ENCODE assay signal across 2 fruit fly cellular contexts in the genomic region with DNA sequence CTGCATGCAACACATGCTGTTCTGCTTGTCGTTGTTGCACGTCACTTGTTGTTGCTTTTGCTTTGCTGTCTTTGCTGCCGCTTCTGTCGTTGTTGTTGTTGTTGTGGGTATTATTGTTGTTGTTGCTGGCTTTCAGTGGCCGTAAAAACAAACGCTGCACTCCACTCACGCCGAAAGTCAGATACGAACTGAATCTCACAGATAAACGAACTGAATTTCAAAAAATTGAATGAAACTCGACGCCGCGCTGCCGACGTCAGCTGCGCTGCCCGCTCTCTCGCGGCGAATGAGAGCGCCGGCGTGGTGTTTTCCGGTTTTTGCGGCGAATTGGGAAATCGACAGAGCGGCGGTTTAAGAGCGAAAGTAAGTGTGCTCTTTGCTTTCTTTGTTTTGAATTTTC.
TF ChIP-seq lines count a peak whose summit lies in the region.

TSS of gene bab2 (minus strand) at position 192 of the 400 bp plus-strand sequence.

TF ChIP-seq in whole organism, embryonic, 481 proteins besides CTCF, POLR2A, EP300 and RAD21 (continued from another document and continues in another):
- TF ChIP-seq zf30C (GFP tag; optimal IDR thresholded peaks at IDR 0.05; lab: Kevin White, UChicago), result peak; percentile 5
- no peak for TF ChIP-seq ara (GFP tag; IDR thresholded peaks at IDR 0.05; lab: Robert Waterston, UW)
- TF ChIP-seq Dll (GFP tag; IDR thresholded peaks at IDR 0.05; lab: Robert Waterston, UW; ENCODE audit: partially characterized antibody), result 0 out of 4 replicates have a peak, but pooled peaks have one; percentile 39
- no peak for TF ChIP-seq CG15696 (tag; optimal IDR thresholded peaks at IDR 0.05; lab: Kevin White, UChicago)
- TF ChIP-seq CG12155 (GFP tag; optimal IDR thresholded peaks at IDR 0.05; lab: Kevin White, UChicago), result no peak
- TF ChIP-seq Stat92E (GFP tag; optimal IDR thresholded peaks at IDR 0.05; lab: Kevin White, UChicago), result peak in 1 of 3 experiments; percentile 76
- TF ChIP-seq Dip2 (GFP tag; IDR thresholded peaks at IDR 0.05; lab: Robert Waterston, UW), result no peak
- TF ChIP-seq CrebB (tag; optimal IDR thresholded peaks at IDR 0.05; lab: Kevin White, UChicago), result peak; percentile 29
- TF ChIP-seq br (optimal IDR thresholded peaks at IDR 0.05; lab: Kevin White, UChicago), result no peak
- TF ChIP-seq CG10959 (GFP tag; IDR thresholded peaks at IDR 0.05; lab: Robert Waterston, UW), result no peak
- no peak for TF ChIP-seq Ravus (GFP tag; IDR thresholded peaks at IDR 0.05; lab: Robert Waterston, UW)
- TF ChIP-seq Deaf1 (tag; optimal IDR thresholded peaks at IDR 0.05; lab: Kevin White, UChicago), result peak; percentile 93
- no peak for TF ChIP-seq CG5245 (GFP tag; optimal IDR thresholded peaks at IDR 0.05; lab: Kevin White, UChicago)
- TF ChIP-seq CG12071 (GFP tag; optimal IDR thresholded peaks at IDR 0.05; lab: Kevin White, UChicago), result peak; percentile 37
- peak; percentile 67 for TF ChIP-seq vvl (GFP tag; IDR thresholded peaks at IDR 0.05; lab: Robert Waterston, UW)
- no peak for TF ChIP-seq schlank (tag; optimal IDR thresholded peaks at IDR 0.05; lab: Kevin White, UChicago)
- TF ChIP-seq MBD-R2 (GFP tag; IDR thresholded peaks at IDR 0.05; lab: Robert Waterston, UW), result no peak
- TF ChIP-seq CG1603 (tag; optimal IDR thresholded peaks at IDR 0.05; lab: Kevin White, UChicago), result peak; percentile 16
- no peak for TF ChIP-seq CG9609 (GFP tag; optimal IDR thresholded peaks at IDR 0.05; lab: Kevin White, UChicago)
- peak; percentile 12 for TF ChIP-seq lilli (GFP tag; optimal IDR thresholded peaks at IDR 0.05; lab: Kevin White, UChicago)
- no peak for TF ChIP-seq CkIIα-i1 (GFP tag; IDR thresholded peaks at IDR 0.05; lab: Robert Waterston, UW)
- no peak for TF ChIP-seq pan (optimal IDR thresholded peaks at IDR 0.05; lab: Kevin White, UChicago)
- peak in 1 of 2 experiments; percentile 11 for TF ChIP-seq pan (GFP tag; optimal IDR thresholded peaks at IDR 0.05 in 1 of 2, IDR thresholded peaks at IDR 0.05 in 1 of 2)
- TF ChIP-seq CG17328 (GFP tag; IDR thresholded peaks at IDR 0.05; lab: Robert Waterston, UW), result peak; percentile 31; the same call in 1 of the 2 replicates
- peak; percentile 29; the same call in 1 of the 2 replicates for TF ChIP-seq ato (GFP tag; IDR thresholded peaks at IDR 0.05; lab: Robert Waterston, UW; ENCODE audit: partially characterized antibody)
- TF ChIP-seq Ets97D (GFP tag; optimal IDR thresholded peaks at IDR 0.05; lab: Kevin White, UChicago), result no peak
- TF ChIP-seq CG2875 (GFP tag; optimal IDR thresholded peaks at IDR 0.05; lab: Kevin White, UChicago), result no peak
- TF ChIP-seq Bgb (GFP tag; IDR thresholded peaks at IDR 0.05; lab: Robert Waterston, UW; ENCODE audit: partially characterized antibody), result peak; percentile 56
- TF ChIP-seq CG7963 (GFP tag; IDR thresholded peaks at IDR 0.05; lab: Robert Waterston, UW; ENCODE audit: partially characterized antibody), result peak; percentile 11; the same call in 1 of the 3 replicates
- TF ChIP-seq Bdp1 (GFP tag; optimal IDR thresholded peaks at IDR 0.05; lab: Kevin White, UChicago), result no peak
- TF ChIP-seq Optix (GFP tag; IDR thresholded peaks at IDR 0.05; lab: Robert Waterston, UW), result peak; percentile 8; the same call in 1 of the 3 replicates
- TF ChIP-seq CG14014 (GFP tag; IDR thresholded peaks at IDR 0.05; lab: Robert Waterston, UW), result peak; percentile 27; the same call in 1 of the 2 replicates
- no peak for TF ChIP-seq ken (GFP tag; IDR thresholded peaks at IDR 0.05; lab: Robert Waterston, UW)
- no peak for TF ChIP-seq CG2120 (GFP tag; optimal IDR thresholded peaks at IDR 0.05; lab: Kevin White, UChicago)
- no peak for TF ChIP-seq kay (GFP tag; optimal IDR thresholded peaks at IDR 0.05; lab: Kevin White, UChicago)
- TF ChIP-seq Hand (GFP tag; optimal IDR thresholded peaks at IDR 0.05; lab: Kevin White, UChicago), result no peak
- TF ChIP-seq CG1529 (GFP tag; optimal IDR thresholded peaks at IDR 0.05; lab: Kevin White, UChicago), result no peak
- no peak for TF ChIP-seq CG14965 (GFP tag; optimal IDR thresholded peaks at IDR 0.05; lab: Kevin White, UChicago; ENCODE audit: borderline replicate concordance)
- peak; percentile 29 for TF ChIP-seq her (GFP tag; optimal IDR thresholded peaks at IDR 0.05; lab: Kevin White, UChicago)
- no peak for TF ChIP-seq Drgx (GFP tag; IDR thresholded peaks at IDR 0.05; lab: Robert Waterston, UW)
- TF ChIP-seq Lim3 (GFP tag; IDR thresholded peaks at IDR 0.05; lab: Robert Waterston, UW), result no peak
- peak; percentile 16 for TF ChIP-seq PHDP (tag; optimal IDR thresholded peaks at IDR 0.05; lab: Kevin White, UChicago)
- TF ChIP-seq Med (GFP tag; lab: Kevin White, UChicago), result peak; percentile 90
- no peak for TF ChIP-seq slbo (GFP tag; IDR thresholded peaks at IDR 0.05; lab: Robert Waterston, UW)
- TF ChIP-seq CG12744 (GFP tag; optimal IDR thresholded peaks at IDR 0.05; lab: Kevin White, UChicago), result no peak
- peak; percentile 16 for TF ChIP-seq kah (GFP tag; optimal IDR thresholded peaks at IDR 0.05; lab: Kevin White, UChicago)
- TF ChIP-seq dmrt99B (tag; optimal IDR thresholded peaks at IDR 0.05; lab: Kevin White, UChicago), result no peak
- TF ChIP-seq CG7839 (tag; optimal IDR thresholded peaks at IDR 0.05; lab: Kevin White, UChicago), result peak; percentile 1
- peak; percentile 25 for TF ChIP-seq CG10267 (tag; optimal IDR thresholded peaks at IDR 0.05; lab: Kevin White, UChicago)
- peak; percentile 18 to 21 for TF ChIP-seq bsh (GFP tag; optimal IDR thresholded peaks at IDR 0.05; lab: Kevin White, UChicago)
- TF ChIP-seq CG3281 (GFP tag; optimal IDR thresholded peaks at IDR 0.05; lab: Kevin White, UChicago), result no peak
- TF ChIP-seq Opbp (GFP tag; IDR thresholded peaks at IDR 0.05; lab: Robert Waterston, UW; ENCODE audit: partially characterized antibody), result peak; percentile 75
- no peak for TF ChIP-seq CG9437 (GFP tag; optimal IDR thresholded peaks at IDR 0.05; lab: Kevin White, UChicago)
- TF ChIP-seq ewg (GFP tag; optimal IDR thresholded peaks at IDR 0.05; lab: Kevin White, UChicago), result peak; percentile 45
- peak; percentile 3 for TF ChIP-seq CG12236 (GFP tag; optimal IDR thresholded peaks at IDR 0.05; lab: Kevin White, UChicago)
- TF ChIP-seq rib (GFP tag; IDR thresholded peaks at IDR 0.05; lab: Robert Waterston, UW), result peak; percentile 40; the same call in 1 of the 2 replicates
- TF ChIP-seq bab2 (GFP tag; optimal IDR thresholded peaks at IDR 0.05; lab: Kevin White, UChicago), result no peak
- peak; percentile 30 for TF ChIP-seq Spps (tag; optimal IDR thresholded peaks at IDR 0.05; lab: Kevin White, UChicago)
- no peak for TF ChIP-seq row (GFP tag; IDR thresholded peaks at IDR 0.05; lab: Robert Waterston, UW)
- TF ChIP-seq CG10209 (GFP tag; optimal IDR thresholded peaks at IDR 0.05; lab: Kevin White, UChicago), result no peak
- TF ChIP-seq cg (GFP tag; optimal IDR thresholded peaks at IDR 0.05; lab: Kevin White, UChicago), result peak; percentile 50
- peak; percentile 49 for TF ChIP-seq fd102C (GFP tag; optimal IDR thresholded peaks at IDR 0.05; lab: Kevin White, UChicago)
- no peak for TF ChIP-seq phol (tag; optimal IDR thresholded peaks at IDR 0.05; lab: Kevin White, UChicago)

TF ChIP-seq in whole organism, prepupa, 60 proteins besides CTCF, POLR2A, EP300 and RAD21 (continued from another document):
- no peak for TF ChIP-seq Smox (GFP tag; optimal IDR thresholded peaks at IDR 0.05; lab: Kevin White, UChicago)
- TF ChIP-seq CG15336 (GFP tag; IDR thresholded peaks at IDR 0.05; lab: Robert Waterston, UW), result 0 out of 2 replicates have a peak, but pooled peaks have one; percentile 23
- peak; percentile 68 for TF ChIP-seq dsx (GFP tag; optimal IDR thresholded peaks at IDR 0.05; lab: Kevin White, UChicago; ENCODE audit: poor library complexity, severe bottlenecking)
- TF ChIP-seq CG8119 (GFP tag; IDR thresholded peaks at IDR 0.05; lab: Robert Waterston, UW), result no peak
- peak; percentile 32 for TF ChIP-seq esn (GFP tag; optimal IDR thresholded peaks at IDR 0.05; lab: Kevin White, UChicago)
- no peak for TF ChIP-seq ss (GFP tag; optimal IDR thresholded peaks at IDR 0.05; lab: Kevin White, UChicago)
